Worm (Caenorhabditis elegans): ENCODE data around the gene nlp-17.

nlp-17 gene

DNA sequence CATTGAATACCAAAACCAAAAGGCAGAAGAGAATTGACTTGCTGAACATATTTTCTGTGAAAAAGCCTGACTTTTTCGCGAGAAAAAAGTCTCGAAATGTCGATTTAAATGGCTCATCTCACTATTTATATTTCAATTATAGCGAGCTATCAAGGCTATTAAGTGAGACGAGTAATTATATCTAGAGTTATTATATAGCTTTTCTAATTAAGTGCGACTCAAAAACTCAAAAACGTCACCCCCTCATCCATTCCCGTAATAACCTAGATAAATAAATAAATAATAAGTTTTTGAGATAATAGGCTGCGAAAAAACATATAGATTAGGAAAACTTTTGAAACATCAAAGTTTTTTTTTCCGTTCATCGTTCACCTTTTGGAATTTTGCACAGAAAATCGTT, at the start of gene nlp-17:
TSS of gene nlp-17 (minus strand) at position 101 of the 400 bp plus-strand sequence.
- no peak for TF ChIP-seq aly-1 (tag; optimal IDR thresholded peaks at IDR 0.05)
- TF ChIP-seq flt-1 (GFP tag; IDR thresholded peaks at IDR 0.05), result no peak
- no peak for TF ChIP-seq hmg-4 (GFP tag; optimal IDR thresholded peaks at IDR 0.05)
- TF ChIP-seq ceh-13 (GFP tag; optimal IDR thresholded peaks at IDR 0.05), result no peak
- no peak for TF ChIP-seq hmbx-1 (tag; optimal IDR thresholded peaks at IDR 0.05)
- TF ChIP-seq pes-1 (GFP tag; IDR thresholded peaks at IDR 0.05), result no peak
- no peak for TF ChIP-seq F13C5.2 (tag; optimal IDR thresholded peaks at IDR 0.05)
- TF ChIP-seq scrt-1 (GFP tag; IDR thresholded peaks at IDR 0.05), result no peak
- TF ChIP-seq sea-1 (GFP tag; conservative IDR thresholded peaks at IDR 0.05), result no peak
- no peak for TF ChIP-seq ceh-36 (tag; optimal IDR thresholded peaks at IDR 0.05)
- TF ChIP-seq hnd-1 (tag; optimal IDR thresholded peaks at IDR 0.05), result no peak
- TF ChIP-seq tbx-11 (GFP tag; IDR thresholded peaks at IDR 0.05), result no peak
- no peak for TF ChIP-seq ets-7 (tag; optimal IDR thresholded peaks at IDR 0.05)
- no peak for TF ChIP-seq tbx-37 (GFP tag; conservative IDR thresholded peaks at IDR 0.05)
- no peak for TF ChIP-seq ama-1 (optimal IDR thresholded peaks at IDR 0.05)
- TF ChIP-seq B0310.2 (tag; optimal IDR thresholded peaks at IDR 0.05), result no peak
- no peak for TF ChIP-seq tra-4 (tag; optimal IDR thresholded peaks at IDR 0.05)

DNA sequence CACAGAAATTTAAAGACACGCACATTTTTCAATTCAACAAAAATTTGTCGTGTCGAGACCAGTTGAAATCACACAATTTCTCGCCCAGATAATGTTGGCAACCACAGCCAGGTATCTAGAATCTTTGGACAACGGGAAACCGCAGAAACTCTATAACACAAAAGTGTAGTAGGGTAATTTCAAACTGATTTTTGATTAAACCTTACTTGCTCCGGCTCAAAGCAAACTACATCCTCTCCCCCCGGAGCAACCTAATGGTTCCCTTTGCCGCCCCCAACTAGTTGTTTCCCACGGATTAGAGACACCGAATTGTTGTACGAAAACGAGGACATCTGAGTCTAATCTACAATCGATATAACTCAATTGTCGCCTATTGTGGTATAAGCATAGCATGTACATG, 48.8 kb upstream of the nlp-17 start:
- TF ChIP-seq F13C5.2 (tag; optimal IDR thresholded peaks at IDR 0.05) (no peak), tra-4 (tag; optimal IDR thresholded peaks at IDR 0.05) (no peak), pes-1 (GFP tag; IDR thresholded peaks at IDR 0.05) (no peak), sea-1 (GFP tag; conservative IDR thresholded peaks at IDR 0.05) (no peak), ceh-13 (GFP tag; optimal IDR thresholded peaks at IDR 0.05) (no peak), scrt-1 (GFP tag; IDR thresholded peaks at IDR 0.05) (no peak), tbx-11 (GFP tag; IDR thresholded peaks at IDR 0.05) (no peak), hnd-1 (tag; optimal IDR thresholded peaks at IDR 0.05) (no peak), flt-1 (GFP tag; IDR thresholded peaks at IDR 0.05) (no peak), ama-1 (optimal IDR thresholded peaks at IDR 0.05) (no peak), ets-7 (tag; optimal IDR thresholded peaks at IDR 0.05) (no peak), hmbx-1 (tag; optimal IDR thresholded peaks at IDR 0.05) (no peak)

DNA sequence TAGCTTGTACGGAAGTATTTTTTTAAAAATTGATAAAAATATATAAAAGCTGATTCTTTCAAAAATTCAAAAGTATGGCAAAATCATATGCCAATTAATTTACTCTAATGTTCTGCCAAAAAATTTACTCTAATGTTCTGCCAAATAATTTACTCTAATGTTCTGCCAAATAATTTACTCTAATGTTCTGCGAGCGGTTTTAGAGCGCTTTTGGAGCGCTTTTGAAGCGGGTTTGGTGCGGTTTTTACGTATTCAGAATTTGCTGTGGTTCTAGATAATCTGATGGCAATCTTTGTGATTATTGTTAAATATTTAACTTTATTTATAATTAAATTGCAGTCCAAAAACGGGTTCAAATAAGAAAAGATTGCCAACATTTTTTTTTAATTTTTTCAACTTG, 43.8 kb upstream of the nlp-17 start:
- TF ChIP-seq hmbx-1 (tag; optimal IDR thresholded peaks at IDR 0.05) (peak; percentile 21), scrt-1 (GFP tag; IDR thresholded peaks at IDR 0.05) (no peak), ceh-13 (GFP tag; optimal IDR thresholded peaks at IDR 0.05) (no peak), F13C5.2 (tag; optimal IDR thresholded peaks at IDR 0.05) (peak; percentile 30)

DNA sequence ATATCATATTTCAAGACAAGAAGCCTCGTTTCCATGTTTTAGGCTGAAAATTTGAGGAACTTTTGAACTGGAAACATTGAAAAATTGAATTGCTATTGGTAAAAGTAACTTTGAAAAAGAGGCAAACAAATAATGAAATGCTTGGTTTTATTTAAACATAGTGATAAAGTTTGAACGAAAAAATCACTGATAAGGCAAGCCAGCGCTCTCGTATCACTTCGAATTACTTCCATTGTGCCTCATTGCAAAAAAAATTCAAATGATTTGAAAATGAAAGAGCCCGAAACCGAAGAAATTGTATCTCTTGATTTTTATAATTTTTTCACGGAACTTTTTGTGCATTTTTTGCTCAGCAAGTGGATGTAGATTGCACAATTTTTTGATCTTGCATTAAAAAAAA, 42.6 kb upstream of the nlp-17 start, which contains the start of gene F52G2.3:
TSS of gene F52G2.3 (minus strand) at position 43 of the 400 bp plus-strand sequence.
- no peak for TF ChIP-seq ama-1 (optimal IDR thresholded peaks at IDR 0.05)
- TF ChIP-seq flt-1 (GFP tag; IDR thresholded peaks at IDR 0.05), result no peak
- TF ChIP-seq hmbx-1 (tag; optimal IDR thresholded peaks at IDR 0.05), result no peak

DNA sequence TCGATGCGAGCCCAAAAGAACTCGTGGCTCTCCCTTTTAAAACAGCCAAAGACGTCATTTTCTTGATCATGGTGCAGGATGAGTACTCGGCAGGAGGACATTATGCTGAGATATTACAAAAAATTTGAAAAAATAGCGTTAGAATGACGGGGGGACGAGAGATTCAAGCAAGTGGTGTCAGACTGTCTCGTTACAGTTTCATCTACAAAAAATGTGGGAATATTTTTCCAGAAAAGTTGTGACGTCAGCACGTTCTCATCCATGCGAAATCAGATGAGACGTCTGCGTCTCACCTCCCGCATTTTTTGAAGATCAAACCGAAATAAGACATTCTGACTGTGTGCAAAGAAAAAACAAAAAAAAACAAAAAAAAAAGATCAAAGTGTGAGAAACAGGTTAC, 34.6 kb upstream of the nlp-17 start, which contains the start of gene rsd-2:
TSS of gene rsd-2 (minus strand) at position 101 of the 400 bp plus-strand sequence.
- no peak for TF ChIP-seq tbx-11 (GFP tag; IDR thresholded peaks at IDR 0.05)
- TF ChIP-seq sea-1 (GFP tag; conservative IDR thresholded peaks at IDR 0.05), result no peak
- TF ChIP-seq pes-1 (GFP tag; IDR thresholded peaks at IDR 0.05), result no peak
- no peak for TF ChIP-seq hmg-4 (GFP tag; optimal IDR thresholded peaks at IDR 0.05)
- TF ChIP-seq ets-7 (tag; optimal IDR thresholded peaks at IDR 0.05), result no peak
- TF ChIP-seq hmbx-1 (tag; optimal IDR thresholded peaks at IDR 0.05), result no peak
- TF ChIP-seq F13C5.2 (tag; optimal IDR thresholded peaks at IDR 0.05), result no peak
- no peak for TF ChIP-seq scrt-1 (GFP tag; IDR thresholded peaks at IDR 0.05)
- no peak for TF ChIP-seq ceh-13 (GFP tag; optimal IDR thresholded peaks at IDR 0.05)

DNA sequence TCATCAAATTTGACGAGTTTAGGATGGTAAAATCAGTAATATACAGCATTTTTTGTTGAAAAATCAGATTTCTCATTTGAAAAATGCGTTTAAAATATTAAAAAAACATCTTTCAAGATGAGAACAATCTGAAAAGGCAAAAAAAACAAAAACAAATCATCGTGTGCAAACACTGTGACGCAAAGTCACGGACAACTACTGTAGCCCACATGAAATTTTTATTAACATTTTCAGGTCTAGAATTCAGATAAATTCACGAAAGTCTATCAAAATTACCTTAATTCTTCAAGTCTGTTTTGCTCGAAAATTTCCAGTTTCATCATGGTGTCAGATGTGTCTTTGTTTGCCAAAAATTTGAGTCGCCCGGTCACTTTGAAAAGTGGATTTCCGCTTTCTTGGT, 33.3 kb upstream of the nlp-17 start:
- TF ChIP-seq ama-1 (optimal IDR thresholded peaks at IDR 0.05), result no peak

DNA sequence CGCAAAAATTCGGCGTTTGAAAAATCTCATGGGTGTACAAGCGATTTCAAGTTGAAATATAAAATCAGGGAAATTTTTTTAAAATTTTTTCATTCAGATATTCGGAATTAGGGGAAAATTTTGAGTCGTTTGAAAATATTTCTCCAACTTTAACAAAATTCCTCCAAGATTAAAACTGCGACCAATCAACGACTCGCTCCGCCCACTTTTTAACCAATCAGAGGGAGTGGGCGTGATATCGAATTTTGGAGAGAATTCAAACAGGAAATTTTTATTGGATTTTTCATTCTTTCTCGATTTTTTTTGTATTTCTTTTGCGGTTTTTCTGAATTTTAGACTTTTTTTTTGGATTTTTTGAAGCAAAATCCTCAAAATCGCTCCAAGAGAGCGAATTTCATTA, 19.7 kb upstream of the nlp-17 start:
- TF ChIP-seq ceh-13 (GFP tag; optimal IDR thresholded peaks at IDR 0.05), result no peak
- no peak for TF ChIP-seq ets-7 (tag; optimal IDR thresholded peaks at IDR 0.05)
- no peak for TF ChIP-seq ama-1 (optimal IDR thresholded peaks at IDR 0.05)
- no peak for TF ChIP-seq F13C5.2 (tag; optimal IDR thresholded peaks at IDR 0.05)
- TF ChIP-seq scrt-1 (GFP tag; IDR thresholded peaks at IDR 0.05), result no peak
- no peak for TF ChIP-seq tbx-11 (GFP tag; IDR thresholded peaks at IDR 0.05)
- TF ChIP-seq aly-1 (tag; optimal IDR thresholded peaks at IDR 0.05), result no peak

DNA sequence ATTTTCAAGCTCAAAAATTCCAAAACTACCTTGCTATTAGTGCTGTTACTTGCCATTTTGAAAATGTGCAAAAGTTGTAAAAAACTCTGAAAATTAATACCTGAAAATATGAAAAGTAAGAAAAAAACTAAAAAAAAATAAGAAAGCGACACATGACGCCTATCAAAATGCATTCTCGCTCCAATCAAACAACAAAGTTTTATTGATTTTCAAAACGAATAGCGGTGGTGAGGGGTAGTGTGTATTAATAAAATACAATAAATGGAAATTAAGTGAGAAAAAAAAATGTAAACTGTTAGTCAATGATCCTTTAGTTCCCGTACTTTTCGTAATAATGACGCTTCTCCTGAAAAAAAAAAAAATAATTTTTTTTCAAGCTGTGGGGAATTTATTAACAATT, 16.2 kb upstream of the nlp-17 start, which contains the start of gene dcap-2:
TSS of gene dcap-2 (minus strand) at position 86 of the 400 bp plus-strand sequence.
- TF ChIP-seq ceh-13 (GFP tag; optimal IDR thresholded peaks at IDR 0.05) (no peak), aly-1 (tag; optimal IDR thresholded peaks at IDR 0.05) (no peak), tbx-11 (GFP tag; IDR thresholded peaks at IDR 0.05) (no peak)

DNA sequence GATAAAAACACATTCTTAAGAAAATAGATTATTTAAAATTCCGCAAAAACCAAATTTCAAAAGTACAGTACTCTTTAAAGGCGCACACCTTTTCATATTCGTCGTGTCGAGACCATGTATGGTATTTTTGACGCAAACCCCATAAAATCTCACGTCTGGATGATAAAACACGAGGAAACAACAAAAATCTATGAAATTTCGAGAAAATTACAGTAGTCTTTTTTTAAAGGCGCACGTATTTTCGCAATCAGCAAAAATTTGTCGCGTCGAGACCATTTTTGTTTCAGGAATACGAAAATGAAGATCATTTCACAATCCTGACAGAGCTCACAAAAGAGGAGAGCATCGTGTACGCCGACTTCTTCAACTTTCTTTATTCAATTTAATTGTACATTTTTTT, 7.4 kb upstream of the nlp-17 start:
- no peak for TF ChIP-seq hmg-4 (GFP tag; optimal IDR thresholded peaks at IDR 0.05)
- TF ChIP-seq aly-1 (tag; optimal IDR thresholded peaks at IDR 0.05), result no peak
- no peak for TF ChIP-seq ceh-36 (tag; optimal IDR thresholded peaks at IDR 0.05)
- no peak for TF ChIP-seq tra-4 (tag; optimal IDR thresholded peaks at IDR 0.05)
- no peak for TF ChIP-seq F13C5.2 (tag; optimal IDR thresholded peaks at IDR 0.05)
- no peak for TF ChIP-seq ceh-13 (GFP tag; optimal IDR thresholded peaks at IDR 0.05)
